Worm (Caenorhabditis elegans) whole organism, L4/young adult: ENCODE data around the gene spp-1.

Experiments used
- W03F9.2 ChIP-seq: fragments of 150-350 bp; optimal IDR thresholded peaks from 2 replicates; lab custom pipeline; 2014; ENCODE audit warnings: missing biosample characterization, missing genetic modification characterization
- dao-5 ChIP-seq: sonication (generic microtip); optimal IDR thresholded peaks from 2 replicates; lab custom pipeline; 2016; ENCODE audit warnings: missing genotype, missing genetic modification characterization, moderate library complexity, missing compliant biosample characterization
- him-1 ChIP-seq: sonication (generic microtip); optimal IDR thresholded peaks from 2 replicates; lab custom pipeline; 2016; ENCODE audit warnings: missing genotype, missing genetic modification reagents, missing genetic modification characterization, missing compliant biosample characterization

DNA sequence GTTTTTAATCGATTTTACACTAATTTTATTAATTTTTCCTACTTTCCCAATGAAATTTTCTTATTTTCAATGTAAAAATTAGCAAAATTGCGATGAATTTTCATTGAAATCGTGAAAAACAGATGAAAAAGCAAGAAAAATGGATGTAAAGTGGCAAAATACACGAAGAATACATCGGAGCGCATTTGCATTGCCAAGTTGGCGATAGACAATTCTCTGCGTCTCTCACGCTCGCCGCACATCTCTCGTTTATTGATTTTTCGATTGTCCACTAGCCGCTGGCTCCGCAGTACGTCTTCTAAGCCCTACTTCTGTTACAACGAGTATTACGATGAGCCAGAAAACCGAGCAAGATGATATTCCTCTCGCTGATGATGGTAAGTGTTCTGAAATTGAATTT is 36.7 kb downstream of the spp-1 start, which contains the start of gene unc-69:
- TF ChIP-seq him-1 (tag; lab: Kevin White, UChicago) (no peak), W03F9.2 (tag; lab: Kevin White, UChicago) (peak; percentile 67), dao-5 (tag; lab: Kevin White, UChicago) (no peak)
